Fruit fly (Drosophila melanogaster): ENCODE data around the gene CG14669.

CG14669 gene

DNA sequence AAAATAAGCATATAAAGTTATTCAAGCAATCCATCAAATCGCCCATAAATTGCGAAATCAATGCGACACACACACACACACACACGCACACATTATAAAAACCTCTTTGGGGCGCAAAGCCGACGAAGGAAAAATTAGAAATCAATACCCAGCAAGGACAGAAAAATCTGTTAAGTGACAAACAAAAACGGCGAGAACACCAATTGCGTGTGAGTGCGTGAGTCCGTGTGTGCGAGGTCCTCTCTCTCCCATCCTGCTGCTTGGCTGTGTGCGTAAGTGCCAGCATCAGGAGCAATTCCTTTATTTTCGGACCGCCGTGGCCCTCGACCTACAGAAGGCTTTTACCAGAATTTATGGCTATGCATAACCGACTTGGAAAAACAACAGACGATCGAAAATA is 2.0 kb upstream of the CG14669 start, which contains the start of gene Orco:
Orco (minus strand) TSS at position 101 of the 400 bp plus-strand sequence.
- TF ChIP-seq ovo (GFP tag; optimal IDR thresholded peaks at IDR 0.05) (no peak), cic (GFP tag; optimal IDR thresholded peaks at IDR 0.05) (no peak), kay (GFP tag; ENCODE audit: borderline replicate concordance) (no peak), tj (GFP tag; optimal IDR thresholded peaks at IDR 0.05) (no peak), CG14711 (tag; optimal IDR thresholded peaks at IDR 0.05) (no peak), CG7045 (GFP tag; optimal IDR thresholded peaks at IDR 0.05) (no peak), toe (GFP tag; optimal IDR thresholded peaks at IDR 0.05) (no peak), CG12768 (GFP tag; optimal IDR thresholded peaks at IDR 0.05) (no peak), Clk (GFP tag; optimal IDR thresholded peaks at IDR 0.05) (no peak), Hr96 (GFP tag; optimal IDR thresholded peaks at IDR 0.05) (no peak), pad (GFP tag; optimal IDR thresholded peaks at IDR 0.05) (no peak), CG7101 (tag; optimal IDR thresholded peaks at IDR 0.05) (no peak), cnc (optimal IDR thresholded peaks at IDR 0.05) (no peak), Crg-1 (GFP tag; optimal IDR thresholded peaks at IDR 0.05) (no peak), CG11617 (GFP tag; optimal IDR thresholded peaks at IDR 0.05) (no peak), bab1 (GFP tag; optimal IDR thresholded peaks at IDR 0.05) (no peak), Mnt (GFP tag; optimal IDR thresholded peaks at IDR 0.05) (no peak), CG33017 (tag; optimal IDR thresholded peaks at IDR 0.05) (no peak)

- TF ChIP-seq CG7045 (GFP tag; optimal IDR thresholded peaks at IDR 0.05) (peak; percentile 13), kay (GFP tag; ENCODE audit: borderline replicate concordance) (no peak), ovo (GFP tag; optimal IDR thresholded peaks at IDR 0.05) (no peak), CG12768 (GFP tag; optimal IDR thresholded peaks at IDR 0.05) (no peak), CG5204 (GFP tag; optimal IDR thresholded peaks at IDR 0.05) (peak; percentile 7)
Observed at dm6 chr3R:5412987-5413386, 1.3 kb upstream of the CG14669 start.

DNA sequence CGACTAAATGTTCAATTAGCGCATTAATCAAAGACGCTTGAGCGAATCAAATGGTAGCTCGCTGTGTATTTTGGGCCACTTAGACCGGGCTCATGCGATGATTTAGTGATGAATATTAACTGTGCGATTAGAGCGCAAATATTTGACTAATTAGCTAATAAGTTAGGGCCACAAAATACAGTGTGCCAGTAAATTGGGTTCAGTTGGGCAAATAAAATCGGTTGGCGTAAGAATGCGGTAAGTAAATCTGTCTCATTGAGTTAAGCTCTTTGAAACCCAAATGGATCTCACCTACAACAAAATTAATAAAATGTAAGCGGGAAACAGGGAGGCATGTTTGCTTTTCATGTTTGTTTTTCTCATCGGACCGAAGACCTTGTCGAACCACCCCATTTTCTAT is 6.1 kb downstream of the CG14669 start:
- TF ChIP-seq toe (GFP tag; optimal IDR thresholded peaks at IDR 0.05): no peak
- TF ChIP-seq ovo (GFP tag; optimal IDR thresholded peaks at IDR 0.05): no peak
- no peak for TF ChIP-seq kay (GFP tag; ENCODE audit: borderline replicate concordance)
- TF ChIP-seq CG33017 (tag; optimal IDR thresholded peaks at IDR 0.05): no peak

dm6 chr3R:5422123-5422522 is 7.8 kb downstream of the CG14669 start:
- TF ChIP-seq CG11617 (GFP tag; optimal IDR thresholded peaks at IDR 0.05): no peak
- no peak for TF ChIP-seq Hr96 (GFP tag; optimal IDR thresholded peaks at IDR 0.05)
- no peak for TF ChIP-seq CG14711 (tag; optimal IDR thresholded peaks at IDR 0.05)
- TF ChIP-seq ovo (GFP tag; optimal IDR thresholded peaks at IDR 0.05): no peak
- peak; percentile 60 for TF ChIP-seq kay (GFP tag; ENCODE audit: borderline replicate concordance)
- no peak for TF ChIP-seq bab1 (GFP tag; optimal IDR thresholded peaks at IDR 0.05)
- no peak for TF ChIP-seq cnc (optimal IDR thresholded peaks at IDR 0.05)
- no peak for TF ChIP-seq pad (GFP tag; optimal IDR thresholded peaks at IDR 0.05)

DNA sequence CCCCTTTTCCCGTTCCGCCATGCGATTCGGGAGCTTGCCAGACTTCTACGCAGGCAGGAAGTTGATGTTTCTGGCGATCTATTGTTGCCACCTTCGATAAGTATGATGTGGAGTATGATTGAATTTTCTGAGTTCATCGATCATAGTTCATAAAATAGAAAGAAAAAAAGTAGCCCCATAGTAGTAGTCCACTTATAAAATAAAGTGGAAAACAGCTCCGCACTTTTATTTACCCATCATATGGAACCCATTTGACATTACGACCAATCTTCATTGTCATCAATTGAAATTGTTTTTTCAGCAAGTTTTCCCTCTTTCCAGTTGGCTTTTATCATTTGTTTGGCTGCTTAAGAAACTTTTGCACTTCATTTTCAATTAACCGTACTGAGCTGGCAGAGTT is 12.8 kb downstream of the CG14669 start, which contains the start of gene CG12147:
CG12147 (minus strand) TSS at position 101 of the 400 bp plus-strand sequence.
- no peak for TF ChIP-seq cnc (optimal IDR thresholded peaks at IDR 0.05)
- TF ChIP-seq CG33017 (tag; optimal IDR thresholded peaks at IDR 0.05): no peak
- no peak for TF ChIP-seq bab1 (GFP tag; optimal IDR thresholded peaks at IDR 0.05)
- TF ChIP-seq CG5204 (GFP tag; optimal IDR thresholded peaks at IDR 0.05): no peak
- TF ChIP-seq cic (GFP tag; optimal IDR thresholded peaks at IDR 0.05): no peak
- no peak for TF ChIP-seq Hr96 (GFP tag; optimal IDR thresholded peaks at IDR 0.05)
- TF ChIP-seq toe (GFP tag; optimal IDR thresholded peaks at IDR 0.05): no peak

dm6 chr3R:5429786-5430185 is 15.5 kb downstream of the CG14669 start:
- TF ChIP-seq Clk (GFP tag; optimal IDR thresholded peaks at IDR 0.05): no peak

- TF ChIP-seq CG12768 (GFP tag; optimal IDR thresholded peaks at IDR 0.05): no peak
- TF ChIP-seq tj (GFP tag; optimal IDR thresholded peaks at IDR 0.05): no peak
- TF ChIP-seq CG11617 (GFP tag; optimal IDR thresholded peaks at IDR 0.05): no peak
- no peak for TF ChIP-seq ovo (GFP tag; optimal IDR thresholded peaks at IDR 0.05)
- TF ChIP-seq CG14711 (tag; optimal IDR thresholded peaks at IDR 0.05): no peak
- TF ChIP-seq CG33017 (tag; optimal IDR thresholded peaks at IDR 0.05): no peak
- no peak for TF ChIP-seq CG5204 (GFP tag; optimal IDR thresholded peaks at IDR 0.05)
- TF ChIP-seq cic (GFP tag; optimal IDR thresholded peaks at IDR 0.05): no peak
- no peak for TF ChIP-seq Hr96 (GFP tag; optimal IDR thresholded peaks at IDR 0.05)
- no peak for TF ChIP-seq CG7045 (GFP tag; optimal IDR thresholded peaks at IDR 0.05)
- no peak for TF ChIP-seq Clk (GFP tag; optimal IDR thresholded peaks at IDR 0.05)
- TF ChIP-seq cnc (optimal IDR thresholded peaks at IDR 0.05): no peak
- TF ChIP-seq Crg-1 (GFP tag; optimal IDR thresholded peaks at IDR 0.05): no peak
- no peak for TF ChIP-seq CG1620 (GFP tag; optimal IDR thresholded peaks at IDR 0.05)
- TF ChIP-seq Mnt (GFP tag; optimal IDR thresholded peaks at IDR 0.05): no peak
- no peak for TF ChIP-seq pad (GFP tag; optimal IDR thresholded peaks at IDR 0.05)
- TF ChIP-seq bab1 (GFP tag; optimal IDR thresholded peaks at IDR 0.05): no peak
- no peak for TF ChIP-seq toe (GFP tag; optimal IDR thresholded peaks at IDR 0.05)
- TF ChIP-seq CG7101 (tag; optimal IDR thresholded peaks at IDR 0.05): no peak
Observed at dm6 chr3R:5438750-5439149, 24.4 kb downstream of the CG14669 start.

DNA sequence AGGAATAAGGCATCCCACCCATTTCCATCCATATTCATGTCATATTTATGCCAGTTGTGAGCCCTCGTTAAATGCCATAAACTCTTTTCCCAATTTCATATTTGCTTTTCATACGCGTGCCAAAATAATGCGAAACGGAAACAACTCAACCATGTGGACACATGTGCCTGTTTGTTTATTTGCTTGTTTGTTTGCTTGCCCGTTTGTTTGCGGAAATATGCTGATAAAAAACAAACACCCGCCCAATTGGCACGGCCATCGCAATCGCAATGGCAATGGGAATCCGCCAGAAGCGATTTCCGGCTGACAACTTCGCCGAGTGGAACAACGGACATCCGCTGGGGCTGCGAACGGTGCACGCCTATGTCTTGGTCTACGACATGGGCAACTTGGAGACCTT is 40.0 kb downstream of the CG14669 start:
- TF ChIP-seq cic (GFP tag; optimal IDR thresholded peaks at IDR 0.05): no peak
- no peak for TF ChIP-seq CG12768 (GFP tag; optimal IDR thresholded peaks at IDR 0.05)
- no peak for TF ChIP-seq CG7101 (tag; optimal IDR thresholded peaks at IDR 0.05)
- no peak for TF ChIP-seq CG5204 (GFP tag; optimal IDR thresholded peaks at IDR 0.05)
- no peak for TF ChIP-seq kay (GFP tag; ENCODE audit: borderline replicate concordance)
- no peak for TF ChIP-seq bab1 (GFP tag; optimal IDR thresholded peaks at IDR 0.05)
